Fruit fly (Drosophila melanogaster): ENCODE data around the gene CG13625.
A peak's percentile ranks its signal among the peaks of the same experiment; 100 is the strongest.

Gene CG13625

dm6 chr3R:24580963-24581277 lies 4.0 kb downstream of the CG13625 start:
- TF ChIP-seq Sin3A (optimal IDR thresholded peaks at IDR 0.05) (no peak), insv (optimal IDR thresholded peaks at IDR 0.05) (no peak), ttk (optimal IDR thresholded peaks at IDR 0.05) (no peak), h (optimal IDR thresholded peaks at IDR 0.05) (no peak), psq (optimal IDR thresholded peaks at IDR 0.05) (no peak), Myc (optimal IDR thresholded peaks at IDR 0.05) (no peak)

dm6 chr3R:24580067-24580962 lies 4.6 kb downstream of the CG13625 start:
- TF ChIP-seq psq (optimal IDR thresholded peaks at IDR 0.05) (no peak), ttk (optimal IDR thresholded peaks at IDR 0.05) (no peak), Myc (optimal IDR thresholded peaks at IDR 0.05) (no peak), Sin3A (optimal IDR thresholded peaks at IDR 0.05) (no peak), h (optimal IDR thresholded peaks at IDR 0.05) (no peak), insv (optimal IDR thresholded peaks at IDR 0.05) (no peak)

- TF ChIP-seq Sin3A (optimal IDR thresholded peaks at IDR 0.05) (no peak), ttk (optimal IDR thresholded peaks at IDR 0.05) (no peak), insv (optimal IDR thresholded peaks at IDR 0.05) (no peak), psq (optimal IDR thresholded peaks at IDR 0.05) (no peak), h (optimal IDR thresholded peaks at IDR 0.05) (no peak), Myc (optimal IDR thresholded peaks at IDR 0.05) (no peak)
These were observed 7.6 kb downstream of the CG13625 start for dm6 chr3R:24577355-24577754.

- TF ChIP-seq insv (optimal IDR thresholded peaks at IDR 0.05) (no peak), psq (optimal IDR thresholded peaks at IDR 0.05) (no peak), Myc (optimal IDR thresholded peaks at IDR 0.05) (no peak), ttk (optimal IDR thresholded peaks at IDR 0.05) (no peak), Sin3A (optimal IDR thresholded peaks at IDR 0.05) (no peak), h (optimal IDR thresholded peaks at IDR 0.05) (no peak)
These were observed 9.1 kb downstream of the CG13625 start for dm6 chr3R:24575787-24576413.

- TF ChIP-seq ttk (optimal IDR thresholded peaks at IDR 0.05) (no peak), Myc (optimal IDR thresholded peaks at IDR 0.05) (no peak), Sin3A (optimal IDR thresholded peaks at IDR 0.05) (no peak), insv (optimal IDR thresholded peaks at IDR 0.05) (no peak), h (optimal IDR thresholded peaks at IDR 0.05) (no peak), psq (optimal IDR thresholded peaks at IDR 0.05) (no peak)
These were observed 9.9 kb downstream of the CG13625 start for dm6 chr3R:24575109-24575508.

- TF ChIP-seq insv (optimal IDR thresholded peaks at IDR 0.05): no peak
- TF ChIP-seq psq (optimal IDR thresholded peaks at IDR 0.05): no peak
- no peak for TF ChIP-seq Myc (optimal IDR thresholded peaks at IDR 0.05)
- no peak for TF ChIP-seq Sin3A (optimal IDR thresholded peaks at IDR 0.05)
- TF ChIP-seq ttk (optimal IDR thresholded peaks at IDR 0.05): no peak
- no peak for TF ChIP-seq h (optimal IDR thresholded peaks at IDR 0.05)
These were observed 10.8 kb downstream of the CG13625 start for dm6 chr3R:24574123-24574522.

- TF ChIP-seq Sin3A (optimal IDR thresholded peaks at IDR 0.05): no peak
- TF ChIP-seq h (optimal IDR thresholded peaks at IDR 0.05): no peak
- no peak for TF ChIP-seq Myc (optimal IDR thresholded peaks at IDR 0.05)
- TF ChIP-seq psq (optimal IDR thresholded peaks at IDR 0.05): no peak
- TF ChIP-seq insv (optimal IDR thresholded peaks at IDR 0.05): no peak
- no peak for TF ChIP-seq ttk (optimal IDR thresholded peaks at IDR 0.05)
These were observed 11.7 kb downstream of the CG13625 start for dm6 chr3R:24573094-24573732.

- TF ChIP-seq psq (optimal IDR thresholded peaks at IDR 0.05) (peak; percentile 43), Myc (optimal IDR thresholded peaks at IDR 0.05) (no peak)
These were observed 12.4 kb downstream of the CG13625 start for dm6 chr3R:24572540-24573043.

dm6 chr3R:24571386-24572124 lies 13.4 kb downstream of the CG13625 start:
- TF ChIP-seq ttk (optimal IDR thresholded peaks at IDR 0.05) (no peak), insv (optimal IDR thresholded peaks at IDR 0.05) (no peak), h (optimal IDR thresholded peaks at IDR 0.05) (no peak), psq (optimal IDR thresholded peaks at IDR 0.05) (no peak), Sin3A (optimal IDR thresholded peaks at IDR 0.05) (no peak), Myc (optimal IDR thresholded peaks at IDR 0.05) (no peak)

- TF ChIP-seq insv (optimal IDR thresholded peaks at IDR 0.05) (no peak), ttk (optimal IDR thresholded peaks at IDR 0.05) (no peak), Sin3A (optimal IDR thresholded peaks at IDR 0.05) (no peak), h (optimal IDR thresholded peaks at IDR 0.05) (no peak), Myc (optimal IDR thresholded peaks at IDR 0.05) (no peak), psq (optimal IDR thresholded peaks at IDR 0.05) (no peak)
These were observed 15.2 kb downstream of the CG13625 start for dm6 chr3R:24569669-24570349.

Data from Kc167 (cell line).